Fruit fly (Drosophila melanogaster) whole organism, embryonic: ENCODE results near the gene psh.

Experiments used
- Asciz ChIP-seq: fragments of 200-800 bp; sonication (Bioruptor generic); optimal IDR thresholded peaks from 2 replicates; lab custom pipeline; 2017; ENCODE audit warnings: missing biosample characterization, mild to moderate bottlenecking, missing genetic modification characterization, missing genetic modification reagents
- Awh ChIP-seq: fragments of 200-800 bp; sonication (Bioruptor generic); IDR thresholded peaks from 2 replicates; pipeline ENCODE4, ENCODE4 v1.3.6; 2022; ENCODE audit warnings: missing biosample characterization, missing genetic modification characterization
- Blimp-1 ChIP-seq: fragments of 200-800 bp; sonication (Bioruptor generic); optimal IDR thresholded peaks from 3 replicates; lab custom pipeline; 2018; ENCODE audit warnings: missing biosample characterization, missing genetic modification characterization, mild to moderate bottlenecking, moderate library complexity, missing genetic modification reagents
- CG10565 ChIP-seq: fragments of 200-800 bp; sonication (Bioruptor generic); optimal IDR thresholded peaks from 3 replicates; lab custom pipeline; 2016; ENCODE audit warnings: missing biosample characterization, mild to moderate bottlenecking, missing genetic modification characterization
- CG11696 ChIP-seq: fragments of 200-800 bp; sonication (Bioruptor generic); IDR thresholded peaks from 2 replicates; pipeline ENCODE4 v1.3.6; 2022; ENCODE audit warnings: missing biosample characterization, missing genetic modification characterization
- CG13296 ChIP-seq: fragments of 200-800 bp; sonication (Bioruptor generic); optimal IDR thresholded peaks from 3 replicates; lab custom pipeline; 2018; ENCODE audit warnings: missing biosample characterization, mild to moderate bottlenecking, missing genetic modification characterization
- CG13624 ChIP-seq: fragments of 200-800 bp; sonication (Bioruptor generic); optimal IDR thresholded peaks from 2 replicates; lab custom pipeline; 2016; ENCODE audit warnings: missing biosample characterization, missing genetic modification characterization
- CG13775 ChIP-seq: fragments of 200-800 bp; sonication (Bioruptor generic); optimal IDR thresholded peaks from 3 replicates; lab custom pipeline; 2017; ENCODE audit warnings: missing biosample characterization, mild to moderate bottlenecking, missing genetic modification characterization
- CG14710 ChIP-seq: fragments of 200-800 bp; sonication (Bioruptor generic); optimal IDR thresholded peaks from 3 replicates; lab custom pipeline; 2019; ENCODE audit warnings: missing biosample characterization, mild to moderate bottlenecking, missing genetic modification characterization, moderate library complexity
- CG15269 ChIP-seq: fragments of 200-800 bp; sonication (Bioruptor generic); optimal IDR thresholded peaks from 2 replicates; lab custom pipeline; 2018; ENCODE audit warnings: missing biosample characterization, mild to moderate bottlenecking, missing genetic modification characterization, moderate library complexity
- CG15514 ChIP-seq: fragments of 200-800 bp; sonication (Bioruptor generic); optimal IDR thresholded peaks from 3 replicates; lab custom pipeline; 2017; ENCODE audit warnings: missing biosample characterization, missing genetic modification characterization, mild to moderate bottlenecking, moderate library complexity, missing genetic modification reagents
- CG1603 ChIP-seq: fragments of 200-800 bp; sonication (Bioruptor generic); optimal IDR thresholded peaks from 2 replicates; lab custom pipeline; 2019; ENCODE audit warnings: missing biosample characterization, mild to moderate bottlenecking, missing genetic modification characterization, moderate library complexity
- CG16815 ChIP-seq: fragments of 200-800 bp; sonication (Bioruptor generic); optimal IDR thresholded peaks from 3 replicates; lab custom pipeline; 2017; ENCODE audit warnings: missing biosample characterization, mild to moderate bottlenecking, missing genetic modification characterization
- CG17568 ChIP-seq: fragments of 200-800 bp; sonication (Bioruptor generic); optimal IDR thresholded peaks from 2 replicates; lab custom pipeline; 2018; ENCODE audit warnings: missing biosample characterization, mild to moderate bottlenecking, missing genetic modification characterization, moderate library complexity
- CG17612 ChIP-seq: fragments of 200-800 bp; sonication (Bioruptor generic); IDR thresholded peaks from 2 replicates; pipeline ENCODE4 v1.3.6; 2022; ENCODE audit warnings: missing biosample characterization, missing genetic modification characterization
- CG17912 ChIP-seq: fragments of 200-800 bp; sonication (Bioruptor generic); optimal IDR thresholded peaks from 2 replicates; lab custom pipeline; 2018; ENCODE audit warnings: missing biosample characterization, mild to moderate bottlenecking, missing genetic modification characterization
- CG1792 ChIP-seq: fragments of 200-800 bp; sonication (Bioruptor generic); optimal IDR thresholded peaks from 2 replicates; lab custom pipeline; 2016; ENCODE audit warnings: missing biosample characterization, missing genetic modification characterization
- CG31365 ChIP-seq: fragments of 200-800 bp; sonication (Bioruptor generic); optimal IDR thresholded peaks from 2 replicates; lab custom pipeline; 2018; ENCODE audit warnings: missing biosample characterization, mild to moderate bottlenecking, missing genetic modification characterization
- CG31441 ChIP-seq: fragments of 200-800 bp; sonication (Bioruptor generic); IDR thresholded peaks from 2 replicates; pipeline ENCODE4 v1.3.6; 2022; ENCODE audit warnings: missing biosample characterization, missing genetic modification characterization
- CG3281 ChIP-seq: fragments of 200-800 bp; sonication (Bioruptor generic); optimal IDR thresholded peaks from 3 replicates; lab custom pipeline; 2017; ENCODE audit warnings: missing biosample characterization, mild to moderate bottlenecking, missing genetic modification characterization
- CG3726 ChIP-seq: fragments of 200-800 bp; sonication (Bioruptor generic); IDR thresholded peaks from 3 replicates; pipeline ENCODE4, ENCODE4 v1.3.6; 2022; ENCODE audit warnings: missing biosample characterization, missing genetic modification characterization
- CG5245 ChIP-seq: fragments of 200-800 bp; sonication (Bioruptor generic); optimal IDR thresholded peaks from 3 replicates; lab custom pipeline; 2016; ENCODE audit warnings: missing biosample characterization, missing genetic modification characterization
- CG6854 ChIP-seq: fragments of 200-800 bp; sonication (Bioruptor generic); optimal IDR thresholded peaks from 3 replicates; lab custom pipeline; 2017; ENCODE audit warnings: missing biosample characterization, mild to moderate bottlenecking, missing genetic modification characterization
- CG7372 ChIP-seq: fragments of 200-800 bp; sonication (Bioruptor generic); IDR thresholded peaks from 2 replicates; pipeline ENCODE4 v1.3.6; 2022; ENCODE audit warnings: missing biosample characterization, missing genetic modification characterization
- CG7786 ChIP-seq: fragments of 200-800 bp; sonication (Bioruptor generic); optimal IDR thresholded peaks from 2 replicates; lab custom pipeline; 2016; ENCODE audit warnings: missing biosample characterization, missing genetic modification characterization
- CG7963 ChIP-seq: fragments of 200-800 bp; sonication (Bioruptor generic); IDR thresholded peaks from 3 replicates; pipeline ENCODE4 v1.3.6; 2022; ENCODE audit warnings: missing biosample characterization, missing genetic modification characterization; ENCODE audit not compliant: partially characterized antibody
- CG8388 ChIP-seq: fragments of 200-800 bp; sonication (Bioruptor generic); optimal IDR thresholded peaks from 2 replicates; lab custom pipeline; 2019; ENCODE audit warnings: missing biosample characterization, mild to moderate bottlenecking, missing genetic modification characterization, moderate library complexity
- CkIIα-i1 ChIP-seq: fragments of 200-800 bp; sonication (Bioruptor generic); IDR thresholded peaks from 2 replicates; pipeline ENCODE4 v1.3.6; 2022; ENCODE audit warnings: missing biosample characterization, missing genetic modification characterization
- Jarid2 ChIP-seq: fragments of 200-800 bp; sonication (Bioruptor generic); optimal IDR thresholded peaks from 3 replicates; lab custom pipeline; 2017; ENCODE audit warnings: mild to moderate bottlenecking, missing biosample characterization, missing genetic modification reagents, missing genetic modification characterization
- Med ChIP-seq: fragments of 200-800 bp; sonication (Bioruptor generic); peaks from one replicate; lab custom pipeline; 2016; ENCODE audit warnings: missing biosample characterization, missing genetic modification characterization, mild to moderate bottlenecking, inconsistent platforms, moderate library complexity
- Nf-YC ChIP-seq: fragments of 200-800 bp; optimal IDR thresholded peaks from 3 replicates; lab custom pipeline; 2019; ENCODE audit warnings: missing biosample characterization, mild to moderate bottlenecking, missing genetic modification characterization, moderate library complexity
- Oli ChIP-seq: fragments of 200-800 bp; sonication (Bioruptor generic); optimal IDR thresholded peaks from 2 replicates; lab custom pipeline; 2018; ENCODE audit warnings: missing biosample characterization, mild to moderate bottlenecking, missing genetic modification characterization, moderate library complexity
- Optix ChIP-seq: fragments of 200-800 bp; sonication (Bioruptor generic); IDR thresholded peaks from 3 replicates; pipeline ENCODE4 v1.3.6; 2022; ENCODE audit warnings: missing biosample characterization, missing genetic modification characterization
- Side ChIP-seq: fragments of 200-800 bp; sonication (Bioruptor generic); optimal IDR thresholded peaks from 2 replicates; lab custom pipeline; 2016; ENCODE audit warnings: missing biosample characterization, missing genetic modification characterization
- Spps ChIP-seq: fragments of 200-800 bp; sonication (Bioruptor generic); optimal IDR thresholded peaks from 2 replicates; lab custom pipeline; 2018; ENCODE audit warnings: missing biosample characterization, mild to moderate bottlenecking, missing genetic modification characterization
- caup ChIP-seq: fragments of 200-800 bp; sonication (Bioruptor generic); optimal IDR thresholded peaks from 3 replicates; lab custom pipeline; 2017; ENCODE audit warnings: missing biosample characterization, mild to moderate bottlenecking, missing genetic modification characterization, moderate library complexity; ENCODE audit not compliant: severe bottlenecking
- crc ChIP-seq: fragments of 200-800 bp; sonication (Bioruptor generic); optimal IDR thresholded peaks from 2 replicates; lab custom pipeline; 2016; ENCODE audit warnings: missing biosample characterization, missing genetic modification characterization
- danr ChIP-seq: fragments of 200-800 bp; sonication (Bioruptor generic); IDR thresholded peaks from 2 replicates; pipeline ENCODE4 v1.3.6; 2022; ENCODE audit warnings: missing biosample characterization, missing genetic modification characterization
- dm ChIP-seq: fragments of 200-800 bp; sonication (Bioruptor generic); optimal IDR thresholded peaks from 3 replicates; lab custom pipeline; 2016; ENCODE audit warnings: missing biosample characterization, missing genetic modification characterization
- ewg ChIP-seq: fragments of 200-800 bp; sonication (Bioruptor generic); optimal IDR thresholded peaks from 3 replicates; lab custom pipeline; 2017; ENCODE audit warnings: mild to moderate bottlenecking, missing biosample characterization, missing genetic modification reagents, missing genetic modification characterization
- fru ChIP-seq: fragments of >200 bp; optimal IDR thresholded peaks from 2 replicates; lab custom pipeline; 2017
- hb ChIP-seq: fragments of 200-800 bp; sonication (Bioruptor generic); IDR thresholded peaks from 3 replicates; pipeline ENCODE4 v1.3.6; 2022; ENCODE audit warnings: missing biosample characterization, missing genetic modification characterization; ENCODE audit not compliant: partially characterized antibody
- nau ChIP-seq: fragments of 200-800 bp; sonication (Bioruptor generic); optimal IDR thresholded peaks from 3 replicates; lab custom pipeline; 2017; ENCODE audit warnings: missing biosample characterization, mild to moderate bottlenecking, missing genetic modification characterization, missing genetic modification reagents
- psq ChIP-seq: fragments of 200-800 bp; sonication (Bioruptor generic); optimal IDR thresholded peaks from 2 replicates; lab custom pipeline; 2017; ENCODE audit warnings: missing biosample characterization, missing genetic modification characterization
- schlank ChIP-seq: fragments of 200-800 bp; sonication (Bioruptor generic); optimal IDR thresholded peaks from 2 replicates; lab custom pipeline; 2018; ENCODE audit warnings: missing biosample characterization, mild to moderate bottlenecking, missing genetic modification characterization
- sr ChIP-seq: fragments of 200-800 bp; sonication (Bioruptor generic); IDR thresholded peaks from 3 replicates; pipeline ENCODE4 v1.3.6; 2022; ENCODE audit warnings: missing biosample characterization, missing genetic modification characterization
- tin ChIP-seq: fragments of 200-800 bp; sonication (Bioruptor generic); optimal IDR thresholded peaks from 3 replicates; lab custom pipeline; 2016; ENCODE audit warnings: missing biosample characterization, missing genetic modification characterization
- tll ChIP-seq, 2 experiments: fragments of 200-800 bp in 1 of 2; fragments of >200 bp in 1 of 2; sonication (Bioruptor generic) in 1 of 2; optimal IDR thresholded peaks; 2 replicates each; lab custom pipeline; 2017 to 2019; ENCODE audit warnings: missing biosample characterization in 2 of 2, missing genetic modification characterization in 2 of 2, mild to moderate bottlenecking in 1 of 2, moderate library complexity in 1 of 2
- vnd ChIP-seq: fragments of 200-800 bp; sonication (Bioruptor generic); IDR thresholded peaks from 3 replicates; pipeline ENCODE4 v1.3.6; 2022; ENCODE audit warnings: missing biosample characterization, missing genetic modification characterization; ENCODE audit not compliant: partially characterized antibody

The psh gene

dm6 chrX:18524594-18525266 lies 38.0 kb upstream of the psh start (continued):
- TF ChIP-seq CG15514: no peak
- 0 out of 2 replicates have a peak, but pooled peaks have one; percentile 5 for TF ChIP-seq danr
- TF ChIP-seq CG7963 (GFP tag; lab: Robert Waterston, UW): no peak
- TF ChIP-seq schlank (tag; lab: Kevin White, UChicago): no peak
- no peak for TF ChIP-seq CG5245 (GFP tag; lab: Kevin White, UChicago)
- TF ChIP-seq CG15269 (tag; lab: Kevin White, UChicago): no peak
- peak; percentile 76 for TF ChIP-seq CG11696 (GFP tag; lab: Robert Waterston, UW)
- TF ChIP-seq psq (GFP tag; lab: Kevin White, UChicago): no peak
- TF ChIP-seq CG8388 (GFP tag; lab: Kevin White, UChicago): peak; percentile 48
- TF ChIP-seq CG13296 (GFP tag; lab: Kevin White, UChicago): peak; percentile 32
- no peak for TF ChIP-seq crc (GFP tag; lab: Kevin White, UChicago)
- no peak for TF ChIP-seq CG7786 (GFP tag; lab: Kevin White, UChicago)
- TF ChIP-seq Optix: no peak
- TF ChIP-seq caup: no peak
- TF ChIP-seq Jarid2 (GFP tag; lab: Kevin White, UChicago): peak; percentile 23
- TF ChIP-seq Med (GFP tag; lab: Kevin White, UChicago): peak; percentile 46
- TF ChIP-seq CG31441 (GFP tag; lab: Robert Waterston, UW): peak; percentile 62
- no peak for TF ChIP-seq CG17612 (GFP tag; lab: Robert Waterston, UW)
- TF ChIP-seq CG13624 (GFP tag; lab: Kevin White, UChicago): no peak
- TF ChIP-seq CG14710 (tag; lab: Kevin White, UChicago): peak; percentile 70
- no peak for TF ChIP-seq Awh (GFP tag; lab: Robert Waterston, UW)
- peak; percentile 3 for TF ChIP-seq CG1603 (tag; lab: Kevin White, UChicago)
- no peak for TF ChIP-seq CG17568 (GFP tag; lab: Kevin White, UChicago)
- no peak for TF ChIP-seq CG31365 (tag; lab: Kevin White, UChicago)
- TF ChIP-seq Asciz: peak; percentile 55
- peak; percentile 53 for TF ChIP-seq CG3281 (GFP tag; lab: Kevin White, UChicago)
- TF ChIP-seq CG1792 (GFP tag; lab: Kevin White, UChicago): no peak
- peak; percentile 40 for TF ChIP-seq tin (GFP tag; lab: Kevin White, UChicago)
- TF ChIP-seq CG13775 (GFP tag; lab: Kevin White, UChicago): peak; percentile 59
- TF ChIP-seq sr: no peak
- peak; percentile 56 for TF ChIP-seq Oli (tag; lab: Kevin White, UChicago)
- TF ChIP-seq CG17912 (GFP tag; lab: Kevin White, UChicago): no peak
- TF ChIP-seq hb: no peak
- no peak for TF ChIP-seq CG7372 (GFP tag; lab: Robert Waterston, UW)
- TF ChIP-seq CkIIα-i1: no peak
- no peak for TF ChIP-seq CG6854
- TF ChIP-seq nau (GFP tag; lab: Kevin White, UChicago): peak; percentile 4
- TF ChIP-seq CG3726: no peak
- TF ChIP-seq Nf-YC (tag; lab: Kevin White, UChicago): no peak
- TF ChIP-seq tll (GFP tag; optimal IDR thresholded peaks at IDR 0.05; lab: Kevin White, UChicago): no peak
- TF ChIP-seq fru: no peak
- no peak for TF ChIP-seq CG10565
- TF ChIP-seq vnd: no peak
- peak; percentile 59 for TF ChIP-seq Blimp-1 (GFP tag; lab: Kevin White, UChicago)
- peak; percentile 18 for TF ChIP-seq CG16815
- no peak for TF ChIP-seq Side (GFP tag; lab: Kevin White, UChicago)
- no peak for TF ChIP-seq dm (GFP tag; lab: Kevin White, UChicago)
- TF ChIP-seq Spps (tag; lab: Kevin White, UChicago): peak; percentile 44
- peak; percentile 4 for TF ChIP-seq ewg (GFP tag; lab: Kevin White, UChicago)
